Fruit fly (Drosophila melanogaster) whole organism, adult: Measurements from ENCODE around the gene CG32650.

Experiments
- CG11617 ChIP-seq: fragments of 200-800 bp; sonication (Bioruptor generic); optimal IDR thresholded peaks from 2 replicates; lab custom pipeline; 2017; ENCODE audit warnings: mild to moderate bottlenecking, missing biosample characterization, missing genetic modification reagents, missing genetic modification characterization
- CG12768 ChIP-seq: fragments of 200-800 bp; sonication (Bioruptor generic); optimal IDR thresholded peaks from 2 replicates; lab custom pipeline; 2017; ENCODE audit warnings: missing biosample characterization, missing genetic modification characterization, mild to moderate bottlenecking, moderate library complexity, missing genetic modification reagents
- CG14711 ChIP-seq: fragments of 200-800 bp; sonication (Bioruptor generic); optimal IDR thresholded peaks from 2 replicates; lab custom pipeline; 2018; ENCODE audit warnings: missing biosample characterization, mild to moderate bottlenecking, missing genetic modification characterization, moderate library complexity
- CG1620 ChIP-seq: fragments of 200-800 bp; sonication (Bioruptor generic); optimal IDR thresholded peaks from 2 replicates; lab custom pipeline; 2016; ENCODE audit warnings: missing biosample characterization, missing genetic modification characterization
- CG33017 ChIP-seq: fragments of 200-800 bp; sonication (Bioruptor generic); optimal IDR thresholded peaks from 2 replicates; lab custom pipeline; 2018; ENCODE audit warnings: missing biosample characterization, mild to moderate bottlenecking, missing genetic modification characterization, moderate library complexity
- CG5204 ChIP-seq: fragments of 200-800 bp; sonication (Bioruptor generic); optimal IDR thresholded peaks from 2 replicates; lab custom pipeline; 2016; ENCODE audit warnings: missing biosample characterization, missing genetic modification characterization
- CG7045 ChIP-seq: fragments of 200-800 bp; sonication (Bioruptor generic); optimal IDR thresholded peaks from 2 replicates; lab custom pipeline; 2017; ENCODE audit warnings: missing biosample characterization, mild to moderate bottlenecking, missing genetic modification characterization
- CG7101 ChIP-seq: fragments of 200-800 bp; sonication (Bioruptor generic); optimal IDR thresholded peaks from 2 replicates; lab custom pipeline; 2018; ENCODE audit warnings: missing biosample characterization, mild to moderate bottlenecking, missing genetic modification characterization, moderate library complexity
- Clk ChIP-seq: fragments of 200-800 bp; sonication (Bioruptor generic); optimal IDR thresholded peaks from 2 replicates; lab custom pipeline; 2017; ENCODE audit warnings: missing biosample characterization, missing genetic modification characterization
- Crg-1 ChIP-seq: fragments of 200-800 bp; sonication (Bioruptor generic); optimal IDR thresholded peaks from 2 replicates; lab custom pipeline; 2016; ENCODE audit warnings: missing biosample characterization, missing genetic modification characterization
- Hr96 ChIP-seq: fragments of 200-800 bp; sonication (Bioruptor generic); optimal IDR thresholded peaks from 2 replicates; lab custom pipeline; 2016; ENCODE audit warnings: missing biosample characterization, missing genetic modification characterization
- Mnt ChIP-seq: fragments of 200-800 bp; sonication (Bioruptor generic); optimal IDR thresholded peaks from 2 replicates; lab custom pipeline; 2016; ENCODE audit warnings: missing biosample characterization, mild to moderate bottlenecking, missing genetic modification characterization
- bab1 ChIP-seq: fragments of 200-800 bp; sonication (Bioruptor generic); optimal IDR thresholded peaks from 3 replicates; lab custom pipeline; 2019; ENCODE audit warnings: missing biosample characterization, mild to moderate bottlenecking, missing genetic modification characterization, moderate library complexity
- cic ChIP-seq: fragments of 200-800 bp; sonication (Bioruptor generic); optimal IDR thresholded peaks from 2 replicates; lab custom pipeline; 2017; ENCODE audit warnings: missing biosample characterization, mild to moderate bottlenecking, missing genetic modification characterization, moderate library complexity
- cnc ChIP-seq, 2 experiments: fragments of >200 bp; optimal IDR thresholded peaks; 2 replicates each; lab custom pipeline; 2017
- kay ChIP-seq: fragments of 200-800 bp; sonication (Bioruptor generic); peaks from one replicate; lab custom pipeline; 2016; ENCODE audit warnings: missing biosample characterization, missing genetic modification characterization, borderline replicate concordance
- ovo ChIP-seq: fragments of 200-800 bp; sonication (Bioruptor generic); optimal IDR thresholded peaks from 2 replicates; lab custom pipeline; 2016; ENCODE audit warnings: missing biosample characterization, missing genetic modification characterization
- pad ChIP-seq: fragments of 200-800 bp; sonication (Bioruptor generic); optimal IDR thresholded peaks from 3 replicates; lab custom pipeline; 2017; ENCODE audit warnings: missing biosample characterization, missing genetic modification characterization, mild to moderate bottlenecking, moderate library complexity, missing genetic modification reagents
- tj ChIP-seq: fragments of 200-800 bp; sonication (Bioruptor generic); optimal IDR thresholded peaks from 3 replicates; lab custom pipeline; 2017; ENCODE audit warnings: missing biosample characterization, mild to moderate bottlenecking, missing genetic modification characterization, moderate library complexity
- toe ChIP-seq: fragments of 200-800 bp; sonication (Bioruptor generic); optimal IDR thresholded peaks from 2 replicates; lab custom pipeline; 2016; ENCODE audit warnings: missing biosample characterization, missing genetic modification characterization

Gene CG32650

dm6 chrX:12887549-12887948 is 10.9 kb downstream of the CG32650 start:
- no peak for TF ChIP-seq CG11617 (GFP tag; lab: Kevin White, UChicago)
- TF ChIP-seq Crg-1 (GFP tag; lab: Kevin White, UChicago), result no peak
- no peak for TF ChIP-seq cnc (optimal IDR thresholded peaks at IDR 0.05; lab: Kevin White, UChicago)
- no peak for TF ChIP-seq pad (GFP tag; lab: Kevin White, UChicago)
- no peak for TF ChIP-seq CG7045
- TF ChIP-seq CG5204 (GFP tag; lab: Kevin White, UChicago), result no peak
- TF ChIP-seq toe (GFP tag; lab: Kevin White, UChicago), result no peak
- TF ChIP-seq tj (GFP tag; lab: Kevin White, UChicago), result no peak
- TF ChIP-seq CG33017 (tag; lab: Kevin White, UChicago), result no peak
- no peak for TF ChIP-seq Mnt (GFP tag; lab: Kevin White, UChicago)
- no peak for TF ChIP-seq CG14711
- no peak for TF ChIP-seq Hr96 (GFP tag; lab: Kevin White, UChicago)
- TF ChIP-seq Clk (GFP tag; lab: Kevin White, UChicago), result no peak
- no peak for TF ChIP-seq bab1 (GFP tag; lab: Kevin White, UChicago)
- no peak for TF ChIP-seq cic (GFP tag; lab: Kevin White, UChicago)

- TF ChIP-seq kay (peak; percentile 67), CG7101 (tag; lab: Kevin White, UChicago) (no peak)
Measured at dm6 chrX:12886543-12886942, 11.9 kb downstream of the CG32650 start.

- TF ChIP-seq CG14711, result no peak
- no peak for TF ChIP-seq CG7045
- TF ChIP-seq kay, result no peak
- no peak for TF ChIP-seq toe (GFP tag; lab: Kevin White, UChicago)
- TF ChIP-seq cic (GFP tag; lab: Kevin White, UChicago), result no peak
- TF ChIP-seq Mnt (GFP tag; lab: Kevin White, UChicago), result no peak
- TF ChIP-seq CG33017 (tag; lab: Kevin White, UChicago), result no peak
- no peak for TF ChIP-seq pad (GFP tag; lab: Kevin White, UChicago)
- no peak for TF ChIP-seq tj (GFP tag; lab: Kevin White, UChicago)
- TF ChIP-seq Crg-1 (GFP tag; lab: Kevin White, UChicago), result no peak
- TF ChIP-seq Hr96 (GFP tag; lab: Kevin White, UChicago), result no peak
- no peak for TF ChIP-seq CG1620 (GFP tag; lab: Kevin White, UChicago)
- no peak for TF ChIP-seq bab1 (GFP tag; lab: Kevin White, UChicago)
- TF ChIP-seq ovo (GFP tag; lab: Kevin White, UChicago), result no peak
- no peak for TF ChIP-seq CG5204 (GFP tag; lab: Kevin White, UChicago)
- no peak for TF ChIP-seq CG11617 (GFP tag; lab: Kevin White, UChicago)
- TF ChIP-seq CG12768 (GFP tag; lab: Kevin White, UChicago), result no peak
- no peak for TF ChIP-seq Clk (GFP tag; lab: Kevin White, UChicago)
- TF ChIP-seq CG7101 (tag; lab: Kevin White, UChicago), result no peak
- TF ChIP-seq cnc (optimal IDR thresholded peaks at IDR 0.05; lab: Kevin White, UChicago), result no peak
Measured at dm6 chrX:12869850-12870249, 28.6 kb downstream of the CG32650 start.

- TF ChIP-seq CG33017 (tag; lab: Kevin White, UChicago) (no peak), CG14711 (no peak), kay (no peak), Mnt (GFP tag; lab: Kevin White, UChicago) (no peak), CG7101 (tag; lab: Kevin White, UChicago) (no peak), Hr96 (GFP tag; lab: Kevin White, UChicago) (no peak), cnc (optimal IDR thresholded peaks at IDR 0.05; lab: Kevin White, UChicago) (no peak), tj (GFP tag; lab: Kevin White, UChicago) (no peak), ovo (GFP tag; lab: Kevin White, UChicago) (no peak), CG11617 (GFP tag; lab: Kevin White, UChicago) (no peak), Crg-1 (GFP tag; lab: Kevin White, UChicago) (no peak), Clk (GFP tag; lab: Kevin White, UChicago) (no peak)
Measured at dm6 chrX:12868605-12869004, 29.9 kb downstream of the CG32650 start.

dm6 chrX:12857622-12858021 is 40.8 kb downstream of the CG32650 start, which contains the start of gene CG4661:
Gene CG4661, minus strand, starts transcription at chrX:12857722.
- TF ChIP-seq Clk (GFP tag; lab: Kevin White, UChicago), result no peak
- TF ChIP-seq cic (GFP tag; lab: Kevin White, UChicago), result no peak
- no peak for TF ChIP-seq CG7101 (tag; lab: Kevin White, UChicago)
- TF ChIP-seq pad (GFP tag; lab: Kevin White, UChicago), result no peak
- no peak for TF ChIP-seq Mnt (GFP tag; lab: Kevin White, UChicago)
- no peak for TF ChIP-seq CG1620 (GFP tag; lab: Kevin White, UChicago)
- TF ChIP-seq ovo (GFP tag; lab: Kevin White, UChicago), result no peak
- no peak for TF ChIP-seq tj (GFP tag; lab: Kevin White, UChicago)
- no peak for TF ChIP-seq cnc (optimal IDR thresholded peaks at IDR 0.05; lab: Kevin White, UChicago)
- TF ChIP-seq CG11617 (GFP tag; lab: Kevin White, UChicago), result no peak
- no peak for TF ChIP-seq Hr96 (GFP tag; lab: Kevin White, UChicago)
- TF ChIP-seq bab1 (GFP tag; lab: Kevin White, UChicago), result no peak
- TF ChIP-seq CG14711, result no peak
- TF ChIP-seq Crg-1 (GFP tag; lab: Kevin White, UChicago), result no peak
- no peak for TF ChIP-seq CG12768 (GFP tag; lab: Kevin White, UChicago)
